Fruit fly (Drosophila melanogaster) Kc167 (cell line): Measurements from ENCODE around the gene MED11.

Experiments used
- Myc ChIP-seq: fragments of >200 bp; optimal IDR thresholded peaks from 2 replicates; lab custom pipeline; 2017; ENCODE audit warnings: missing external identifiers
- Sin3A ChIP-seq: fragments of >200 bp; optimal IDR thresholded peaks from 2 replicates; lab custom pipeline; 2018; ENCODE audit warnings: missing external identifiers
- h ChIP-seq: fragments of >200 bp; optimal IDR thresholded peaks from 3 replicates; lab custom pipeline; 2018; ENCODE audit warnings: missing external identifiers
- insv ChIP-seq: fragments of >200 bp; optimal IDR thresholded peaks from 3 replicates; lab custom pipeline; 2018; ENCODE audit warnings: missing external identifiers
- psq ChIP-seq: fragments of >200 bp; optimal IDR thresholded peaks from 2 replicates; lab custom pipeline; 2017; ENCODE audit warnings: missing external identifiers
- ttk ChIP-seq: sonication (Bioruptor generic); optimal IDR thresholded peaks from 2 replicates; lab custom pipeline; 2017; ENCODE audit warnings: missing external identifiers

dm6 chr3L:18753827-18754226, 8.2 kb downstream of the MED11 start:
- TF ChIP-seq ttk (lab: Kevin White, UChicago), result no peak
- TF ChIP-seq h (lab: Kevin White, UChicago), result no peak
- TF ChIP-seq Myc (lab: Kevin White, UChicago), result no peak
- TF ChIP-seq psq (lab: Kevin White, UChicago), result no peak
- TF ChIP-seq Sin3A, result no peak
- no peak for TF ChIP-seq insv
